Worm (Caenorhabditis elegans): ENCODE results near the gene F54C8.7.

The F54C8.7 gene

DNA sequence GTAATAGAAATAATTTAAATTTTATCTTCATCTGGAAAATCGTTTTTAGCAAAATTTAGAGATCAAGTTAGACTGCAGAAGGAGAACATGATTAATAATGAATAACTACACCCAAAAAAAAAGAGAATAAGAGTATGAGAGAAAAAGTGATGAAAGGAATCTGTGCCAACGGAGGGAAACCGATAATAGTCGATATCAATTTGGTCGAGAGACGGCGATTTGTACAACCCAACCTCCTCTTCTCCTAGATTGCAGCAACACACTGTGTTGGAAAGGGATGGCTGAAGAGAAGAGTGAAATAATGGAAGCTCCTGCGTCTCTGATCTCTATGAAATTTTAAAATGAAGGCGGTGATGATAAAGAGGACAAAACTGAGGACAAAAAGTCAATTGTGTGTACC is 20.6 kb upstream of the F54C8.7 start:
- peak; percentile 1 for TF ChIP-seq elt-2 (tag; optimal IDR thresholded peaks at IDR 0.05)
- TF ChIP-seq sdc-2 (tag; optimal IDR thresholded peaks at IDR 0.05): no peak

DNA sequence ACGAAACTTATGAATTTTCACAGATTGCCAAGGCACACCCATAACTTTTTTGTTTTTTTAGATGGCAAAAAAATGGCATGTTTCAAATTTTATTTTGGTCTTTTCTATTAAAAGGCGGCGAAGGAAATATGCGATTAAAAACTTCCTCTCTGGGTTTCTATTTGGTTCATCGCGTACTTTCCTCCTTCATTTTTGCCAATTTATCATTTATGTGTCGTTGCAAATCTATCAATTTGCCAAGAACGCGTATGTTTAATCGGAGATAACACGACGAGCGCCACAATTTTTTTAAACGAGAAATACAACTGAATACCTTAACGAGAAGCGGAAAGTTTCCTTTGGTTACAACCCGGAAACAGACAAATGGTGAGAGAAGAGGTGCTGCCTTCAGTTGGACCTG is 18.6 kb upstream of the F54C8.7 start:
- TF ChIP-seq pqm-1 (tag; optimal IDR thresholded peaks at IDR 0.05): no peak
- TF ChIP-seq rnt-1 (tag; optimal IDR thresholded peaks at IDR 0.05): no peak
- no peak for TF ChIP-seq ceh-31 (tag; optimal IDR thresholded peaks at IDR 0.05)
- TF ChIP-seq nhr-11 (tag; optimal IDR thresholded peaks at IDR 0.05): no peak
- TF ChIP-seq C38D4.7 (GFP tag; optimal IDR thresholded peaks at IDR 0.05): no peak
- no peak for TF ChIP-seq dmd-4 (tag; optimal IDR thresholded peaks at IDR 0.05; ENCODE audit: borderline replicate concordance)
- no peak for TF ChIP-seq ceh-14 (tag; optimal IDR thresholded peaks at IDR 0.05)
- no peak for TF ChIP-seq nfya-1 (tag; optimal IDR thresholded peaks at IDR 0.05)
- TF ChIP-seq ceh-45 (GFP tag; IDR thresholded peaks at IDR 0.05): no peak
- no peak for TF ChIP-seq odd-2 (tag; optimal IDR thresholded peaks at IDR 0.05)
- no peak for TF ChIP-seq Y22D7AL.16 (tag; optimal IDR thresholded peaks at IDR 0.05)
- no peak for TF ChIP-seq ama-1 (optimal IDR thresholded peaks at IDR 0.05)
- TF ChIP-seq F13H6.1 (tag; optimal IDR thresholded peaks at IDR 0.05): no peak

DNA sequence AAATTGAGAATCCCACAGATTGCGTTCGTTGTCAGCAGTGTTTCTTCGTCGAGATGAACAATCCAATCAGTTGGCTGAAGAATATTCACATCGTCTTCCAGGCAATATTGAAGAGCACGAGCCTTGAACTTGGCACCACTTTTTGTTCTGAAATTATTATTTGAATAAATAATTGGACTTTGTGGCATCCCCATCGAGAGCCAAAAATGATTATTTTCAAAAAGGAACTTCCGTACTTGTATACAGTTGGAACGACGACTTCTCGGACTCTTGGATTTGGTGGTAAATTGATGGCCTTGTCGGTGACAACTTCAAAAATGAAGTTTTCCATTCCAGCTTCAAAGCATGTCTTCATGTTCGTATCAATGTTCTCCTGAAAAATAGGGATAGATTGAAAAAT is 18.1 kb upstream of the F54C8.7 start:
- TF ChIP-seq tbx-7 (tag; optimal IDR thresholded peaks at IDR 0.05) (no peak), ama-1 (optimal IDR thresholded peaks at IDR 0.05) (no peak), ets-4 (tag; optimal IDR thresholded peaks at IDR 0.05) (no peak), pha-4 (tag; optimal IDR thresholded peaks at IDR 0.05) (no peak), hlh-13 (GFP tag; optimal IDR thresholded peaks at IDR 0.05) (no peak), ceh-45 (GFP tag; IDR thresholded peaks at IDR 0.05) (no peak), pros-1 (tag; optimal IDR thresholded peaks at IDR 0.05) (no peak), ceh-9 (tag; optimal IDR thresholded peaks at IDR 0.05) (no peak), ceh-30 (tag; optimal IDR thresholded peaks at IDR 0.05) (no peak), sdc-2 (tag; optimal IDR thresholded peaks at IDR 0.05) (no peak), eyg-1 (tag; optimal IDR thresholded peaks at IDR 0.05) (no peak), pat-9 (tag; optimal IDR thresholded peaks at IDR 0.05) (no peak), rnt-1 (tag; optimal IDR thresholded peaks at IDR 0.05) (no peak)

DNA sequence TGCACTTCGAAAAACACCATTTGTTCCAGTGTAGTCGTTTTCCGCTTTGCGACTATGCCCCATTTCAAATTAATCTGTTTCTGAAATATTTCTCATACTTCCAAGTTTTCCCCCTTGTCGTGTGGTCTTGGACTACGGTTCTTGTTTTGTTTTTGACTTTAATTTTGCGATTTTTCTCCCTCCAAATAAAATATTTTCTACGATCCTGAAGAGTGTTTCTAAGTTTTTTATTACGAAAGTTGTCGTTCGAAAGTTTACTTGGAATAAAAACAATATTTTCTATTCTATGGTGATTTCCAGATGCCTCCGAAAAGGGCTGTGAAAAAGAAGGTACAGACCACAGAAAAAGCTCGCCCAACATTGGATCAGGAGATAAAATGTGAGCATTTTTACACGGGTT is 14.0 kb upstream of the F54C8.7 start, which contains the start of gene tag-342:
tag-342 (plus strand) TSS at position 301 of the 400 bp plus-strand sequence.
- TF ChIP-seq K02D7.2 (tag; optimal IDR thresholded peaks at IDR 0.05): no peak
- no peak for TF ChIP-seq pha-4 (tag; optimal IDR thresholded peaks at IDR 0.05)
- TF ChIP-seq dmd-4 (tag; optimal IDR thresholded peaks at IDR 0.05; ENCODE audit: borderline replicate concordance): no peak
- TF ChIP-seq ceh-31 (tag; optimal IDR thresholded peaks at IDR 0.05): no peak
- no peak for TF ChIP-seq ztf-16 (tag; optimal IDR thresholded peaks at IDR 0.05)
- TF ChIP-seq ahr-1 (tag; optimal IDR thresholded peaks at IDR 0.05): no peak
- TF ChIP-seq pax-1 (tag; optimal IDR thresholded peaks at IDR 0.05): no peak
- no peak for TF ChIP-seq unc-86 (tag; optimal IDR thresholded peaks at IDR 0.05)
- TF ChIP-seq pha-2 (tag; optimal IDR thresholded peaks at IDR 0.05): no peak
- TF ChIP-seq mec-3 (tag; optimal IDR thresholded peaks at IDR 0.05; ENCODE audit: borderline replicate concordance): no peak
- no peak for TF ChIP-seq ets-4 (tag; optimal IDR thresholded peaks at IDR 0.05)
- TF ChIP-seq hlh-8 (tag; optimal IDR thresholded peaks at IDR 0.05): no peak

DNA sequence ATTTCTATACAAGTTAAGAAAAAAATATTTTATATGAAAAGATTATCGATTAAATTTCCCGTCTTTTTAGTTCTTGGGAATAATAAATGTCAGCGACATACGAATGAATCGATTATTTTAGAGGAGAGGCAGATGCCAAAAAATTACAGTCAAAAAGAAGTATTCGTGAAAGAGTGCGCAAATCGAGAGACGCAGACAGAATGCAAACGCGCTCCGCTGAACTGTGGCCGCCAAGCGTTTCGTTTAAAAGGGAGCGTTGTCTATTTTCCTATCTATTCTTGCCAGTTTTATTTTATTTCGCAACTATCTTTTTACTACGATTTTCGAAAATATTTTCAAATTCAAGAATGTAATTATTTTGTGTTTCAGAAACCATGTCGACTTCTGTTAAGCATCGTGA is 13.2 kb upstream of the F54C8.7 start, which contains the start of gene baf-1:
baf-1 (plus strand) TSS at position 370 of the 400 bp plus-strand sequence.
- no peak for TF ChIP-seq tbx-7 (tag; optimal IDR thresholded peaks at IDR 0.05)
- peak; percentile 40 for TF ChIP-seq elt-2 (tag; optimal IDR thresholded peaks at IDR 0.05)
- TF ChIP-seq ceh-31 (tag; optimal IDR thresholded peaks at IDR 0.05): peak; percentile 52

DNA sequence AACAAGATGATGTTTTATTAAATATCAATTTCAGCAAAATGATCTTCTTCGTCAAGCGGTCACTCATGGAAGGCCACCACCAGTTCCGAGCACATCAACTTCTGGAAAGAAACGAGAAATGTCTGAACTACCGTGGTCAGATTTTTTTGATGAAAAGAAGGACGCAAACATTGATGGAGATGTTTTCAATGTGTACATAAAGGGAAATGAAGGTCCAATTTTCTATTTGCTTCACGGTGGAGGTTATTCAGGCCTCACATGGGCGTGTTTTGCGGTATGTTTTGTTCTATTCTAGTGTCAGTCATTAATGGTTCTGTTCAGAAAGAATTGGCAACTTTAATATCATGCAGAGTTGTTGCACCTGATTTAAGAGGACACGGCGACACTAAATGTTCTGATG is 12.0 kb upstream of the F54C8.7 start, which contains the start of gene B0464.6:
B0464.6 (minus strand) TSS at position 101 of the 400 bp plus-strand sequence.
- TF ChIP-seq lin-11 (tag; optimal IDR thresholded peaks at IDR 0.05): no peak
- TF ChIP-seq unc-42 (tag; optimal IDR thresholded peaks at IDR 0.05): no peak
- TF ChIP-seq pag-3 (tag; optimal IDR thresholded peaks at IDR 0.05; ENCODE audit: borderline replicate concordance): no peak
- no peak for TF ChIP-seq K09A11.1 (tag; optimal IDR thresholded peaks at IDR 0.05; ENCODE audit: insufficient read depth)
- no peak for TF ChIP-seq pha-4 (tag; optimal IDR thresholded peaks at IDR 0.05)
- no peak for TF ChIP-seq unc-3 (GFP tag; conservative IDR thresholded peaks at IDR 0.05)
- no peak for TF ChIP-seq unc-3 (tag; optimal IDR thresholded peaks at IDR 0.05)
- TF ChIP-seq nhr-232 (tag; optimal IDR thresholded peaks at IDR 0.05): no peak
- TF ChIP-seq elt-4 (tag; optimal IDR thresholded peaks at IDR 0.05): no peak
